Worm (Caenorhabditis elegans) whole organism, L1 larva: ENCODE results near the gene skr-21.

Experiments
- C16A3.4 ChIP-seq: fragments of 150-350 bp; optimal IDR thresholded peaks from 2 replicates; lab custom pipeline; 2014; ENCODE audit warnings: missing biosample characterization, missing genetic modification characterization
- F16B12.6 ChIP-seq: fragments of 150-350 bp; optimal IDR thresholded peaks from 2 replicates; lab custom pipeline; 2014; ENCODE audit warnings: missing biosample characterization, missing genetic modification characterization
- Y116A8C.19 ChIP-seq: sonication (generic microtip); optimal IDR thresholded peaks from 2 replicates; lab custom pipeline; 2016; ENCODE audit warnings: missing compliant biosample characterization, missing genetic modification characterization, borderline replicate concordance
- alr-1 ChIP-seq: fragments of 200-800 bp; sonication (Bioruptor generic); optimal IDR thresholded peaks from 2 replicates; lab custom pipeline; 2018; ENCODE audit warnings: borderline replicate concordance, mild to moderate bottlenecking, missing genetic modification characterization, missing compliant biosample characterization
- aly-2 ChIP-seq: fragments of 150-350 bp; optimal IDR thresholded peaks from 2 replicates; lab custom pipeline; 2014; ENCODE audit warnings: missing biosample characterization, missing genetic modification characterization
- blmp-1 ChIP-seq: fragments of 150-350 bp; optimal IDR thresholded peaks from 2 replicates; lab custom pipeline; 2014; ENCODE audit warnings: missing biosample characterization, missing genetic modification characterization
- ceh-82 ChIP-seq, 3 experiments: fragments of 150-350 bp in 1 of 3; sonication (generic microtip) in 2 of 3; optimal IDR thresholded peaks; 2 replicates each; lab custom pipeline; 2014 to 2017; ENCODE audit warnings: missing biosample characterization in 3 of 3, missing genetic modification characterization in 3 of 3
- dpl-1 ChIP-seq, 3 experiments: fragments of 150-350 bp in 2 of 3; sonication (generic microtip) in 1 of 3; optimal IDR thresholded peaks; 2 replicates each; lab custom pipeline; 2014 to 2017; ENCODE audit warnings: missing biosample characterization in 3 of 3, missing genetic modification characterization in 3 of 3, missing genetic modification reagents in 3 of 3
- dsc-1 ChIP-seq: sonication (generic microtip); optimal IDR thresholded peaks from 2 replicates; lab custom pipeline; 2016; ENCODE audit warnings: mild to moderate bottlenecking, missing genetic modification characterization, missing compliant biosample characterization
- efl-1 ChIP-seq, 4 experiments: fragments of 150-350 bp; optimal IDR thresholded peaks in 3 of 4; peaks in 1 of 4; 1 replicate in 1 of 4; 2 replicates in 3 of 4; lab custom pipeline; 2014; ENCODE audit warnings: missing biosample characterization in 2 of 4, missing genetic modification characterization in 2 of 4, missing genetic modification reagents in 2 of 4
- egl-13 ChIP-seq: sonication (generic microtip); optimal IDR thresholded peaks from 2 replicates; lab custom pipeline; 2016; ENCODE audit warnings: missing genotype, missing genetic modification reagents, missing genetic modification characterization, missing compliant biosample characterization
- elt-2 ChIP-seq: sonication (generic microtip); optimal IDR thresholded peaks from 2 replicates; lab custom pipeline; 2016; ENCODE audit warnings: missing genetic modification characterization, mild to moderate bottlenecking, inconsistent platforms, missing compliant biosample characterization, missing genetic modification reagents
- ets-5 ChIP-seq: fragments of 200-800 bp; sonication (Bioruptor generic); IDR thresholded peaks from 2 replicates; pipeline ENCODE4 v1.3.6; 2022; ENCODE audit warnings: missing genetic modification characterization, missing compliant biosample characterization
- fkh-10 ChIP-seq: sonication (generic microtip); optimal IDR thresholded peaks from 2 replicates; lab custom pipeline; 2017; ENCODE audit warnings: missing biosample characterization, missing genetic modification reagents, missing genetic modification characterization
- fkh-8 ChIP-seq: sonication (generic microtip); optimal IDR thresholded peaks from 2 replicates; lab custom pipeline; 2016; ENCODE audit warnings: mild to moderate bottlenecking, missing genetic modification characterization, missing compliant biosample characterization
- fos-1 ChIP-seq: fragments of 150-350 bp; optimal IDR thresholded peaks from 2 replicates; lab custom pipeline; 2014; ENCODE audit warnings: missing biosample characterization, missing genetic modification characterization
- hlh-4 ChIP-seq: sonication (generic microtip); optimal IDR thresholded peaks from 2 replicates; lab custom pipeline; 2016; ENCODE audit warnings: mild to moderate bottlenecking, missing genetic modification characterization, missing compliant biosample characterization
- irx-1 ChIP-seq: sonication (generic microtip); optimal IDR thresholded peaks from 2 replicates; lab custom pipeline; 2016; ENCODE audit warnings: missing genetic modification characterization, missing compliant biosample characterization
- lin-14 ChIP-seq: fragments of 200-800 bp; sonication (Bioruptor generic); optimal IDR thresholded peaks from 2 replicates; lab custom pipeline; 2018; ENCODE audit warnings: mild to moderate bottlenecking, missing genetic modification characterization, moderate library complexity, missing compliant biosample characterization
- lin-35 ChIP-seq, 2 experiments: fragments of 150-350 bp; optimal IDR thresholded peaks; 2 replicates each; lab custom pipeline; 2014; ENCODE audit warnings: missing biosample characterization in 2 of 2, missing genetic modification characterization in 2 of 2, missing genetic modification reagents in 2 of 2
- lin-39 ChIP-seq: fragments of 150-350 bp; optimal IDR thresholded peaks from 2 replicates; lab custom pipeline; 2014; ENCODE audit warnings: missing biosample characterization, missing genetic modification reagents, missing genetic modification characterization
- lsy-2 ChIP-seq, 2 experiments: fragments of 150-350 bp; optimal IDR thresholded peaks; 2 replicates each; lab custom pipeline; 2014; ENCODE audit warnings: missing biosample characterization in 2 of 2, missing genetic modification characterization in 2 of 2
- mab-9 ChIP-seq: fragments of 200-800 bp; sonication (Bioruptor generic); IDR thresholded peaks from 2 replicates; pipeline ENCODE4 v1.3.6; 2022; ENCODE audit warnings: missing genetic modification reagents, missing genetic modification characterization, missing compliant biosample characterization
- mdl-1 ChIP-seq, 2 experiments: fragments of 150-350 bp; optimal IDR thresholded peaks; 2 replicates each; lab custom pipeline; 2014 to 2017; ENCODE audit warnings: missing biosample characterization in 2 of 2, missing genetic modification characterization in 2 of 2, inconsistent platforms in 1 of 2
- mep-1 ChIP-seq: fragments of 150-350 bp; optimal IDR thresholded peaks from 2 replicates; lab custom pipeline; 2014; ENCODE audit warnings: missing biosample characterization, missing genetic modification characterization
- nhr-11 ChIP-seq: fragments of 150-350 bp; optimal IDR thresholded peaks from 2 replicates; lab custom pipeline; 2014; ENCODE audit warnings: missing biosample characterization, missing genetic modification characterization
- nhr-19 ChIP-seq: fragments of 200-800 bp; sonication (Bioruptor generic); conservative IDR thresholded peaks from 2 replicates; pipeline ENCODE4 v1.3.6; 2022; ENCODE audit warnings: missing genetic modification characterization, missing compliant biosample characterization
- nhr-20 ChIP-seq: sonication (generic microtip); optimal IDR thresholded peaks from 2 replicates; lab custom pipeline; 2016; ENCODE audit warnings: mild to moderate bottlenecking, missing genetic modification characterization, missing compliant biosample characterization
- nhr-28 ChIP-seq: fragments of 150-350 bp; optimal IDR thresholded peaks from 2 replicates; lab custom pipeline; 2014; ENCODE audit warnings: missing biosample characterization, missing genetic modification characterization
- nhr-47 ChIP-seq: sonication (generic microtip); optimal IDR thresholded peaks from 2 replicates; lab custom pipeline; 2016; ENCODE audit warnings: mild to moderate bottlenecking, missing genetic modification characterization, moderate library complexity, missing compliant biosample characterization
- nhr-71 ChIP-seq: sonication (generic microtip); optimal IDR thresholded peaks from 2 replicates; lab custom pipeline; 2016; ENCODE audit warnings: mild to moderate bottlenecking, missing genetic modification characterization, moderate library complexity, missing compliant biosample characterization
- nhr-76 ChIP-seq: sonication (generic microtip); optimal IDR thresholded peaks from 2 replicates; lab custom pipeline; 2017; ENCODE audit warnings: missing biosample characterization, missing genetic modification characterization
- nhr-85 ChIP-seq: sonication (generic microtip); peaks from one replicate; lab custom pipeline; 2016; ENCODE audit warnings: missing genetic modification characterization, inconsistent platforms, missing compliant biosample characterization
- nhr-90 ChIP-seq: sonication (generic microtip); optimal IDR thresholded peaks from 2 replicates; lab custom pipeline; 2016; ENCODE audit warnings: mild to moderate bottlenecking, missing genetic modification characterization, missing compliant biosample characterization; ENCODE audit not compliant: poor library complexity
- pax-3 ChIP-seq: fragments of 200-800 bp; sonication (Bioruptor generic); optimal IDR thresholded peaks from 2 replicates; lab custom pipeline; 2018; ENCODE audit warnings: mild to moderate bottlenecking, missing genetic modification characterization, moderate library complexity, missing compliant biosample characterization
- pqm-1 ChIP-seq: sonication (generic microtip); optimal IDR thresholded peaks from 3 replicates; lab custom pipeline; 2017; ENCODE audit warnings: missing biosample characterization, missing genetic modification characterization
- rnt-1 ChIP-seq: sonication (generic microtip); optimal IDR thresholded peaks from 2 replicates; lab custom pipeline; 2016; ENCODE audit warnings: mild to moderate bottlenecking, missing genetic modification characterization, moderate library complexity, missing compliant biosample characterization
- skn-1 ChIP-seq: fragments of 150-350 bp; optimal IDR thresholded peaks from 2 replicates; lab custom pipeline; 2014; ENCODE audit warnings: missing biosample characterization, missing genetic modification characterization
- snpc-4 ChIP-seq: fragments of 150-350 bp; optimal IDR thresholded peaks from 2 replicates; lab custom pipeline; 2014; ENCODE audit warnings: missing biosample characterization, missing genetic modification characterization
- snu-23 ChIP-seq: sonication (generic microtip); optimal IDR thresholded peaks from 2 replicates; lab custom pipeline; 2016; ENCODE audit warnings: missing genetic modification characterization, missing compliant biosample characterization
- sox-4 ChIP-seq: sonication (generic microtip); optimal IDR thresholded peaks from 2 replicates; lab custom pipeline; 2016; ENCODE audit warnings: missing genetic modification characterization, missing compliant biosample characterization
- sptf-1 ChIP-seq: fragments of 150-350 bp; optimal IDR thresholded peaks from 2 replicates; lab custom pipeline; 2014; ENCODE audit warnings: missing biosample characterization, missing genetic modification characterization
- tbx-2 ChIP-seq: sonication (generic microtip); optimal IDR thresholded peaks from 2 replicates; lab custom pipeline; 2016; ENCODE audit warnings: missing genetic modification characterization, missing compliant biosample characterization
- unc-62 ChIP-seq: fragments of 150-350 bp; optimal IDR thresholded peaks from 2 replicates; lab custom pipeline; 2014; ENCODE audit warnings: missing biosample characterization, missing genetic modification reagents, missing genetic modification characterization
- unc-86 ChIP-seq: sonication (generic microtip); optimal IDR thresholded peaks from 2 replicates; lab custom pipeline; 2016; ENCODE audit warnings: missing genetic modification characterization, missing compliant biosample characterization
- unc-98 ChIP-seq: fragments of 200-800 bp; sonication (Bioruptor generic); IDR thresholded peaks from 2 replicates; pipeline ENCODE4 v1.3.6; 2022; ENCODE audit warnings: missing genetic modification characterization, missing compliant biosample characterization
- xbp-1 ChIP-seq: sonication (generic microtip); optimal IDR thresholded peaks from 2 replicates; lab custom pipeline; 2016; ENCODE audit warnings: missing genetic modification characterization, missing compliant biosample characterization
- zag-1 ChIP-seq: fragments of 150-350 bp; optimal IDR thresholded peaks from 2 replicates; lab custom pipeline; 2014; ENCODE audit warnings: missing biosample characterization, missing genetic modification characterization
- ztf-11 ChIP-seq, 2 experiments: sonication (generic microtip); optimal IDR thresholded peaks; 2 replicates each; lab custom pipeline; 2016 to 2017; ENCODE audit warnings: missing genetic modification characterization in 2 of 2, missing biosample characterization in 1 of 2, missing compliant biosample characterization in 1 of 2
- ztf-4 ChIP-seq: fragments of 150-350 bp; optimal IDR thresholded peaks from 2 replicates; lab custom pipeline; 2014; ENCODE audit warnings: missing biosample characterization, missing genetic modification characterization

skr-21 gene

DNA sequence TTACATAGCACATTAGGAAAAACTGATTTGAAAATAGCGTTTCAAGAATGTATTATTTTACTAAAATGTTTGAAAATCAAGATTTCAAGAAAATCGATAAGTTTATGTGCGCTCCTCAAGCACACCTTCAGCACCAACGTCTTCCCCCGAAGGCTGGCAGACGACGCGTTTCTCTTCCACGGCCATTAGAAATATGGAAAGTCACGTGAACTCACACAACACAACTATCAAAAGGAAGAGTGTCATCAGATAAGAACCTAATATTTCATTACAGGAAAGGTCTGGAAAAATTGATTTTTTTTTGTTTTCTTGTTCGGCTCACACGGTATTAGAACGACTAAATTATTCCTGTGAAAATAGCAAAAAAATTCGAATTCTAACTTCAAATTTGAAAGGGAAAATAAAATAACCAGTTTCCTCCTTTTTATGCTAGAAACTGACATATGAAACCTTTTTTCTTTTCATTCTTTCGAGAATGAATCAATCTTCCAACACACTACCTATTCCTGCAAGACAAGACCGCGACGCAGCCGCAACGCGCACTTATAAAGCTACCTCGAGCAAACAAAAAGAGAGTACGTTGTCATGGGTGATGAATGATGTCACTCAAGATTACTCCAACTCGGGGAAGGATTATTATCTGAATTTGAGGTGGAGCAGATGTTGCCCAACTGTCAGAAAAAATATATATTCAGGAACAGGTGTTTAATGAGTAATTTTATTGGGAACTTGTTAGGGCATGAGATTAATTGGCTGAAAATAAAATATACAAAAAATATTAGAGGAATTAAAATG lies 1.2 kb downstream of the skr-21 start:
- TF ChIP-seq blmp-1 (tag; lab: Kevin White, UChicago) (peak; percentile 12), mep-1 (tag; lab: Kevin White, UChicago) (peak; percentile 45), xbp-1 (no peak), nhr-19 (no peak), nhr-85 (peak; percentile 75), fos-1 (tag; lab: Kevin White, UChicago) (no peak), F16B12.6 (tag; lab: Kevin White, UChicago) (no peak), rnt-1 (tag; lab: Kevin White, UChicago) (peak; percentile 35), nhr-71 (tag; lab: Kevin White, UChicago) (peak; percentile 19), efl-1 (optimal IDR thresholded peaks at IDR 0.05; lab: Kevin White, UChicago) (no peak), efl-1 (GFP tag; optimal IDR thresholded peaks at IDR 0.05 in 1 of 2; lab: Kevin White, UChicago) (peak in 1 of 2 experiments; percentile 83), aly-2 (tag; lab: Kevin White, UChicago) (no peak), lsy-2 (tag; optimal IDR thresholded peaks at IDR 0.05; lab: Kevin White, UChicago) (peak in 1 of 2 experiments; percentile 12), hlh-4 (tag; lab: Kevin White, UChicago) (peak; percentile 49), skn-1 (tag; lab: Kevin White, UChicago) (peak; percentile 7), tbx-2 (tag; lab: Kevin White, UChicago) (peak; percentile 40), mab-9 (GFP tag; lab: Robert Waterston, UW) (no peak), pqm-1 (no peak), ceh-82 (tag; optimal IDR thresholded peaks at IDR 0.05; lab: Kevin White, UChicago) (peak in 1 of 3 experiments; percentile 13), elt-2 (tag; lab: Kevin White, UChicago) (peak; percentile 55), unc-86 (no peak), unc-98 (GFP tag; lab: Robert Waterston, UW) (no peak), alr-1 (tag; lab: Kevin White, UChicago) (no peak), unc-62 (GFP tag; lab: Kevin White, UChicago) (no peak), nhr-90 (tag; lab: Kevin White, UChicago) (peak; percentile 8), lin-14 (peak; percentile 47), nhr-28 (tag; lab: Kevin White, UChicago) (no peak), nhr-76 (tag; lab: Kevin White, UChicago) (no peak), egl-13 (tag; lab: Kevin White, UChicago) (no peak), sox-4 (tag; lab: Kevin White, UChicago) (peak; percentile 14), lin-39 (tag; lab: Kevin White, UChicago) (no peak), snu-23 (GFP tag; lab: Kevin White, UChicago) (peak; percentile 38), mdl-1 (tag; optimal IDR thresholded peaks at IDR 0.05; lab: Kevin White, UChicago) (peak in 1 of 2 experiments; percentile 23), fkh-8 (tag; lab: Kevin White, UChicago) (peak; percentile 77), nhr-20 (peak; percentile 16), lin-35 (GFP tag; optimal IDR thresholded peaks at IDR 0.05; lab: Kevin White, UChicago) (peak in 1 of 2 experiments; percentile 44), zag-1 (no peak), sptf-1 (tag; lab: Kevin White, UChicago) (no peak), irx-1 (tag; lab: Kevin White, UChicago) (no peak), pax-3 (tag; lab: Kevin White, UChicago) (peak; percentile 18), nhr-11 (tag; lab: Kevin White, UChicago) (no peak), C16A3.4 (no peak), Y116A8C.19 (no peak), dpl-1 (GFP tag; optimal IDR thresholded peaks at IDR 0.05; lab: Kevin White, UChicago) (peak in 1 of 3 experiments; percentile 11), ets-5 (no peak), ztf-4 (tag; lab: Kevin White, UChicago) (no peak), dsc-1 (tag; lab: Kevin White, UChicago) (peak; percentile 50), ztf-11 (tag; optimal IDR thresholded peaks at IDR 0.05; lab: Kevin White, UChicago) (peak in 1 of 2 experiments; percentile 50), fkh-10 (no peak), nhr-47 (peak; percentile 17), snpc-4 (tag; lab: Kevin White, UChicago) (no peak)
